Worm (Caenorhabditis elegans): ENCODE data around the gene sma-2.

sma-2 gene

DNA sequence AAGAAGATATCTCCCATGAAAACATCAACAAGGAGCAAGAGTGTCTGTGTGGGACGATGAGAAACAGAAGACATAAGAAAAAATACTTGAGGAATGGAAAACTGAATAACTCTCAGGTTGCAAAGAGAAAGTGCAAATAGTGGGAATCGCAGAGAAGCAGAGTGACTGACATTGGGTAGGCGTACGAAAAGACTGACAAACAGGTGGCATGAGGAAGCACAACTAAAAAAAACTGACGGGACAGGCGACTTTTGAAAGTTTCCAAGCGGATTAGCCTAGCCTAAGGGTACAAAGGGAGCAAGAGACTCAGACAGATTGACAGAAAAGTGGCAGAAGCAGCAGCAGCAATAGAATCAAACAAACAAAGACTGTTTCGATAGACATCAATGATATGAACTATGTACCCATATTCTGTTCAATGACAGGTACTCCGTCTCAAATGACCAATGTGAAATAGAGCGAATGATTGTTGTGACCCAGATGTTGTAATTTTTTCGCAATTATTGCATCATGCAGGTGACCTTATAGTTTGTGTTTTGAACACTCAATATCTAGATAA, 15.1 kb upstream of the sma-2 start:
- TF ChIP-seq unc-62 (GFP tag; optimal IDR thresholded peaks at IDR 0.05) (peak; percentile 69), ztf-3 (GFP tag; optimal IDR thresholded peaks at IDR 0.05) (no peak), K11D2.4 (GFP tag; IDR thresholded peaks at IDR 0.05) (0 out of 2 replicates have a peak, but pooled peaks have one; percentile 58), aptf-2 (GFP tag; conservative IDR thresholded peaks at IDR 0.05) (no peak), C06A6.2 (GFP tag; conservative IDR thresholded peaks at IDR 0.05) (0 out of 2 replicates have a peak, but pooled peaks have one; percentile 13), cebp-1 (GFP tag; IDR thresholded peaks at IDR 0.05) (no peak), cebp-1 (tag; optimal IDR thresholded peaks at IDR 0.05) (peak; percentile 55), hmg-1.2 (GFP tag; IDR thresholded peaks at IDR 0.05) (peak; percentile 45), attf-6 (GFP tag; IDR thresholded peaks at IDR 0.05) (no peak), F22D6.2 (tag; optimal IDR thresholded peaks at IDR 0.05) (peak; percentile 8), nhr-80 (tag; optimal IDR thresholded peaks at IDR 0.05) (peak; percentile 66), attf-5 (GFP tag; optimal IDR thresholded peaks at IDR 0.05) (no peak), somi-1 (GFP tag; optimal IDR thresholded peaks at IDR 0.05) (no peak), dox-1 (GFP tag; IDR thresholded peaks at IDR 0.05) (peak; percentile 47; the same call in 1 of the 2 replicates), ama-1 (optimal IDR thresholded peaks at IDR 0.05) (no peak), ama-1 (GFP tag; optimal IDR thresholded peaks at IDR 0.05) (no peak), snpc-4 (GFP tag; optimal IDR thresholded peaks at IDR 0.05) (no peak), snpc-4 (tag; optimal IDR thresholded peaks at IDR 0.05) (peak in 1 of 4 experiments; percentile 1), B0261.1 (tag; optimal IDR thresholded peaks at IDR 0.05) (no peak), lin-40 (tag; optimal IDR thresholded peaks at IDR 0.05) (peak; percentile 8), madf-6 (GFP tag; IDR thresholded peaks at IDR 0.05) (peak; percentile 41; the same call in 1 of the 2 replicates), K12H6.12 (tag; optimal IDR thresholded peaks at IDR 0.05) (peak; percentile 25)

DNA sequence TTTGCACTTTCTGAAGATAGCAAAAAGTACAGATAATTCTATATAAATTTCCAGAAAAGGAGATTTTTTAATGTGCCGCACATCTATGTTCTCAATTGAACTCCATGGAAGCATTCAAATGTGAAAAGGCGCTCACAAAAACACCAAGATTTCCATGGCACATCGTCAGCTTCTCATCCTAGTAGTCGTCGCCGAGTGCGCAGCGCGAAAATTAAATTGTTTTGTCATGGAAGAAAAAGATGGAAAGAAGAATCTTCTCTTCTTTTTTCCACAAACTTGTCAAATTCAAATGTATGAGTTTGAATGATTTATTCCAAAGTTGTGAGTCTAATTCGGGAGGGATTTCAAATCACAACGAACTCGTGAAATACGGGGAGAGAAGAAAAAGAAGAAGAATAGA, 12.1 kb upstream of the sma-2 start:
- TF ChIP-seq rec-8 (tag; optimal IDR thresholded peaks at IDR 0.05) (no peak), F39B2.1 (GFP tag; IDR thresholded peaks at IDR 0.05) (no peak), madf-6 (GFP tag; IDR thresholded peaks at IDR 0.05) (0 out of 2 replicates have a peak, but pooled peaks have one; percentile 10)

ce11 chrIII:8738289-8738688, 11.2 kb upstream of the sma-2 start:
- TF ChIP-seq hmg-20 (GFP tag; IDR thresholded peaks at IDR 0.05) (no peak), C17E4.6 (GFP tag; IDR thresholded peaks at IDR 0.05) (no peak), ceh-58 (GFP tag; IDR thresholded peaks at IDR 0.05) (no peak), atf-7 (tag; optimal IDR thresholded peaks at IDR 0.05) (no peak), sptf-2 (GFP tag; optimal IDR thresholded peaks at IDR 0.05) (no peak), cebp-2 (GFP tag; IDR thresholded peaks at IDR 0.05) (no peak), lin-26 (GFP tag; IDR thresholded peaks at IDR 0.05) (no peak), let-526 (GFP tag; IDR thresholded peaks at IDR 0.05) (no peak), hsf-1 (GFP tag; IDR thresholded peaks at IDR 0.05) (no peak), ceh-27 (GFP tag; optimal IDR thresholded peaks at IDR 0.05) (no peak), B0019.2 (GFP tag; conservative IDR thresholded peaks at IDR 0.05) (no peak), efl-1 (GFP tag; optimal IDR thresholded peaks at IDR 0.05) (no peak), Y56A3A.18 (GFP tag; IDR thresholded peaks at IDR 0.05) (no peak), tbx-9 (tag; optimal IDR thresholded peaks at IDR 0.05; ENCODE audit: borderline replicate concordance) (no peak), B0261.1 (tag; optimal IDR thresholded peaks at IDR 0.05) (no peak), ceh-40 (GFP tag; IDR thresholded peaks at IDR 0.05) (no peak), cebp-1 (GFP tag; IDR thresholded peaks at IDR 0.05) (no peak), cebp-1 (tag; optimal IDR thresholded peaks at IDR 0.05) (no peak), F52B5.7 (tag; optimal IDR thresholded peaks at IDR 0.05) (no peak)

All from whole organism, young adult.